Worm (Caenorhabditis elegans) whole organism, young adult: ENCODE results near the gene wrk-1.

Source experiments
- B0019.2 ChIP-seq: fragments of 200-800 bp; sonication (Bioruptor generic); conservative IDR thresholded peaks from 2 replicates; pipeline ENCODE4 v1.3.6; 2022; ENCODE audit warnings: missing genetic modification reagents, missing genetic modification characterization, missing compliant biosample characterization
- B0035.1 ChIP-seq: sonication (generic microtip); optimal IDR thresholded peaks from 2 replicates; lab custom pipeline; 2016; ENCODE audit warnings: missing genetic modification characterization, mild to moderate bottlenecking, missing compliant biosample characterization, missing genotype, missing genetic modification reagents
- B0261.1 ChIP-seq: sonication (generic microtip); optimal IDR thresholded peaks from 2 replicates; lab custom pipeline; 2016; ENCODE audit warnings: mild to moderate bottlenecking, missing genetic modification characterization, moderate library complexity, missing compliant biosample characterization
- D2030.7 ChIP-seq: fragments of 200-800 bp; sonication (Bioruptor generic); IDR thresholded peaks from 2 replicates; pipeline ENCODE4 v1.3.6; 2022; ENCODE audit warnings: missing genetic modification reagents, missing genetic modification characterization, missing compliant biosample characterization
- F39B2.1 ChIP-seq: fragments of 200-800 bp; sonication (Bioruptor generic); IDR thresholded peaks from 2 replicates; pipeline ENCODE4 v1.3.6; 2022; ENCODE audit warnings: missing genetic modification reagents, missing genetic modification characterization, missing compliant biosample characterization
- F57A8.1 ChIP-seq: fragments of 200-800 bp; sonication (Bioruptor generic); optimal IDR thresholded peaks from 2 replicates; lab custom pipeline; 2018; ENCODE audit warnings: mild to moderate bottlenecking, missing genetic modification characterization, moderate library complexity, missing compliant biosample characterization
- K12H6.12 ChIP-seq: fragments of 200-800 bp; sonication (Bioruptor generic); optimal IDR thresholded peaks from 2 replicates; lab custom pipeline; 2018; ENCODE audit warnings: mild to moderate bottlenecking, missing genetic modification characterization, missing compliant biosample characterization
- Y67H2A.10 ChIP-seq: fragments of 200-800 bp; sonication (Bioruptor generic); conservative IDR thresholded peaks from 2 replicates; pipeline ENCODE4 v1.3.6; 2022; ENCODE audit warnings: missing genetic modification reagents, missing genetic modification characterization, missing compliant biosample characterization
- ama-1 ChIP-seq, 3 experiments: fragments of 150-350 bp in 1 of 3; sonication (generic microtip) in 2 of 3; optimal IDR thresholded peaks; 2 replicates each; lab custom pipeline; 2014 to 2018; ENCODE audit warnings: missing biosample characterization in 2 of 3, missing genetic modification characterization in 2 of 3, missing genetic modification reagents in 2 of 3
- atf-7 ChIP-seq: sonication (generic microtip); optimal IDR thresholded peaks from 2 replicates; lab custom pipeline; 2017; ENCODE audit warnings: mild to moderate bottlenecking, missing genetic modification characterization, missing compliant biosample characterization
- athp-1 ChIP-seq: sonication (generic microtip); optimal IDR thresholded peaks from 2 replicates; lab custom pipeline; 2017; ENCODE audit warnings: mild to moderate bottlenecking, missing genetic modification characterization, missing compliant biosample characterization
- attf-5 ChIP-seq: fragments of 200-800 bp; sonication (Bioruptor generic); optimal IDR thresholded peaks from 2 replicates; lab custom pipeline; 2018; ENCODE audit warnings: mild to moderate bottlenecking, missing genetic modification characterization, missing compliant biosample characterization
- attf-6 ChIP-seq: fragments of 200-800 bp; sonication (Bioruptor generic); IDR thresholded peaks from 2 replicates; pipeline ENCODE4 v1.3.6; 2022; ENCODE audit warnings: missing genetic modification reagents, missing genetic modification characterization, missing compliant biosample characterization
- bed-1 ChIP-seq: fragments of 200-800 bp; sonication (Bioruptor generic); IDR thresholded peaks from 2 replicates; pipeline ENCODE4 v1.3.6; 2022; ENCODE audit warnings: missing genetic modification reagents, missing genetic modification characterization, missing compliant biosample characterization
- cebp-1 ChIP-seq, 2 experiments: fragments of 200-800 bp in 1 of 2; sonication (Bioruptor generic) in 1 of 2; sonication (generic microtip) in 1 of 2; IDR thresholded peaks in 1 of 2; optimal IDR thresholded peaks in 1 of 2; 2 replicates each; pipeline versions ENCODE4 v1.3.6 to Lab custom; 2017 to 2022; ENCODE audit warnings: missing compliant biosample characterization in 2 of 2, missing genetic modification characterization in 2 of 2, mild to moderate bottlenecking in 1 of 2, missing genetic modification reagents in 1 of 2, moderate library complexity in 1 of 2
- ceh-40 ChIP-seq: fragments of 200-800 bp; sonication (Bioruptor generic); IDR thresholded peaks from 2 replicates; pipeline ENCODE4 v1.3.6; 2022; ENCODE audit warnings: missing genetic modification characterization, missing compliant biosample characterization
- chd-7 ChIP-seq: sonication (generic microtip); optimal IDR thresholded peaks from 2 replicates; lab custom pipeline; 2016; ENCODE audit warnings: mild to moderate bottlenecking, missing genetic modification characterization, moderate library complexity, missing compliant biosample characterization
- dox-1 ChIP-seq: fragments of 200-800 bp; sonication (Bioruptor generic); IDR thresholded peaks from 2 replicates; pipeline ENCODE4 v1.3.6; 2022; ENCODE audit warnings: missing genetic modification reagents, missing genetic modification characterization, missing compliant biosample characterization
- efl-1 ChIP-seq: fragments of 150-350 bp; optimal IDR thresholded peaks from 2 replicates; lab custom pipeline; 2014; ENCODE audit warnings: missing biosample characterization, missing genetic modification reagents, missing genetic modification characterization
- egl-44 ChIP-seq: fragments of 200-800 bp; sonication (Bioruptor generic); IDR thresholded peaks from 2 replicates; pipeline ENCODE4 v1.3.6; 2022; ENCODE audit warnings: missing genetic modification reagents, missing genetic modification characterization, missing compliant biosample characterization
- ets-4 ChIP-seq: fragments of 200-800 bp; sonication (Bioruptor generic); optimal IDR thresholded peaks from 2 replicates; lab custom pipeline; 2018; ENCODE audit warnings: mild to moderate bottlenecking, missing genetic modification characterization, missing compliant biosample characterization
- hlh-12 ChIP-seq: sonication (generic microtip); optimal IDR thresholded peaks from 2 replicates; lab custom pipeline; 2016; ENCODE audit warnings: missing genetic modification characterization, missing compliant biosample characterization
- hmg-20 ChIP-seq: fragments of 200-800 bp; sonication (Bioruptor generic); IDR thresholded peaks from 2 replicates; pipeline ENCODE4 v1.3.6; 2022; ENCODE audit warnings: missing genetic modification reagents, missing genetic modification characterization, missing compliant biosample characterization
- hsf-1 ChIP-seq: fragments of 200-800 bp; sonication (Bioruptor generic); IDR thresholded peaks from 2 replicates; pipeline ENCODE4 v1.3.6; 2022; ENCODE audit warnings: missing genetic modification reagents, missing genetic modification characterization, missing compliant biosample characterization
- let-526 ChIP-seq: fragments of 200-800 bp; sonication (Bioruptor generic); IDR thresholded peaks from 2 replicates; pipeline ENCODE4 v1.3.6; 2022; ENCODE audit warnings: missing genetic modification reagents, missing genetic modification characterization, missing compliant biosample characterization
- let-607 ChIP-seq, 2 experiments: fragments of 200-800 bp in 1 of 2; sonication (Bioruptor generic) in 1 of 2; sonication (generic microtip) in 1 of 2; optimal IDR thresholded peaks; 2 replicates each; lab custom pipeline; 2016 to 2018; ENCODE audit warnings: mild to moderate bottlenecking in 2 of 2, missing compliant biosample characterization in 2 of 2, missing genetic modification characterization in 2 of 2, moderate library complexity in 2 of 2, missing genotype in 1 of 2
- madf-10 ChIP-seq: sonication (generic microtip); optimal IDR thresholded peaks from 2 replicates; lab custom pipeline; 2016; ENCODE audit warnings: mild to moderate bottlenecking, missing genetic modification characterization, missing compliant biosample characterization
- madf-3 ChIP-seq: fragments of 200-800 bp; sonication (Bioruptor generic); IDR thresholded peaks from 2 replicates; pipeline ENCODE4 v1.3.6; 2022; ENCODE audit warnings: missing genetic modification reagents, missing genetic modification characterization, missing compliant biosample characterization
- mxl-1 ChIP-seq: sonication (generic microtip); optimal IDR thresholded peaks from 2 replicates; lab custom pipeline; 2016; ENCODE audit warnings: missing genetic modification characterization, missing compliant biosample characterization
- nhr-120 ChIP-seq: fragments of 200-800 bp; sonication (Bioruptor generic); IDR thresholded peaks from 2 replicates; pipeline ENCODE4 v1.3.6; 2022; ENCODE audit warnings: missing genetic modification characterization, missing compliant biosample characterization
- nhr-80 ChIP-seq: sonication (generic microtip); optimal IDR thresholded peaks from 2 replicates; lab custom pipeline; 2016; ENCODE audit warnings: missing genetic modification characterization, missing compliant biosample characterization
- sea-2 ChIP-seq: fragments of 200-800 bp; sonication (Bioruptor generic); IDR thresholded peaks from 2 replicates; pipeline ENCODE4 v1.3.6; 2022; ENCODE audit warnings: missing genetic modification characterization, missing compliant biosample characterization
- sptf-2 ChIP-seq: fragments of 200-800 bp; sonication (Bioruptor generic); optimal IDR thresholded peaks from 2 replicates; lab custom pipeline; 2018; ENCODE audit warnings: mild to moderate bottlenecking, missing genetic modification characterization, missing compliant biosample characterization
- tbx-9 ChIP-seq: sonication (generic microtip); optimal IDR thresholded peaks from 2 replicates; lab custom pipeline; 2016; ENCODE audit warnings: borderline replicate concordance, missing genetic modification characterization, inconsistent platforms, missing compliant biosample characterization
- ztf-28 ChIP-seq: fragments of 200-800 bp; sonication (Bioruptor generic); IDR thresholded peaks from 2 replicates; pipeline ENCODE4 v1.3.6; 2022; ENCODE audit warnings: missing genetic modification reagents, missing genetic modification characterization, missing compliant biosample characterization

The wrk-1 gene

DNA sequence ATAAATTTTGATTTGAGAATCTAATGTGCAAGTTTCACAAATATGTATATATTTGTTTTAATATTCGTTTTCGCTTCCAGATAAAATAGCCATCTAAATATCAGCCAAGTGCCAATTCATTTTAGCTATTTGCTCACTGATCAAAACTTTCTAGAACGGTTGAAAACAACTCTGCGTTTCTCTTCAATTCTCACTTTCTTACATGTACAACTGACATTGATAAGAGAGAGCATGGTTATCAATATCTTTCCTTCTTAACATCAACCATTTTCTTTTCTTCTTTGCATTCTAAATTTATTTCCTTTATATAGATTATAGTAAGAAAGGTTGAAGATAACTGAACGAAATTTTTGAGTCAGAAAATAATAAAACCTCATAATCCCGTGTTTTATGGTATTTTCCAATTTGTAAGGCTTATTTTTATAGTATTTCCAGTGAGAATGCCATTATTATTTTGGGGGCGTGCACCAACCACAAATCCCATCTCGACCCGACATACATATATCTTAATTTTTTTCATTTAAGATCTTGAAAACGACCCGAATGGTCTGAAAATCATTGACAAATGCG, 36.0 kb upstream of the wrk-1 start, which contains the start of gene F08F1.3:
TSS of gene F08F1.3 (plus strand) at position 520 of the 570 bp plus-strand sequence.
- TF ChIP-seq nhr-80 (tag; lab: Kevin White, UChicago) (peak; percentile 52), hsf-1 (GFP tag; lab: Robert Waterston, UW) (no peak), cebp-1 (GFP tag; IDR thresholded peaks at IDR 0.05; lab: Robert Waterston, UW) (no peak), cebp-1 (tag; optimal IDR thresholded peaks at IDR 0.05; lab: Kevin White, UChicago) (no peak), B0019.2 (GFP tag; lab: Robert Waterston, UW) (no peak)

- TF ChIP-seq F39B2.1 (GFP tag; lab: Robert Waterston, UW) (no peak), atf-7 (tag; lab: Kevin White, UChicago) (no peak), hmg-20 (GFP tag; lab: Robert Waterston, UW) (no peak), madf-10 (tag; lab: Kevin White, UChicago) (no peak), sptf-2 (GFP tag; lab: Kevin White, UChicago) (no peak), sea-2 (GFP tag; lab: Robert Waterston, UW) (no peak), nhr-120 (GFP tag; lab: Robert Waterston, UW) (no peak), madf-3 (no peak), tbx-9 (no peak), egl-44 (no peak), attf-6 (GFP tag; lab: Robert Waterston, UW) (no peak), mxl-1 (tag; lab: Kevin White, UChicago) (no peak), ztf-28 (no peak)
These were observed 33.8 kb upstream of the wrk-1 start for ce11 chrX:8426160-8426712.

- TF ChIP-seq Y67H2A.10 (GFP tag; lab: Robert Waterston, UW) = no peak
- no peak for TF ChIP-seq tbx-9
- TF ChIP-seq hlh-12 = no peak
- TF ChIP-seq hsf-1 (GFP tag; lab: Robert Waterston, UW) = no peak
- no peak for TF ChIP-seq atf-7 (tag; lab: Kevin White, UChicago)
- no peak for TF ChIP-seq athp-1
- TF ChIP-seq D2030.7 (GFP tag; lab: Robert Waterston, UW) = no peak
- no peak for TF ChIP-seq let-526 (GFP tag; lab: Robert Waterston, UW)
- no peak for TF ChIP-seq ets-4 (GFP tag; lab: Kevin White, UChicago)
- TF ChIP-seq efl-1 (GFP tag; lab: Kevin White, UChicago) = no peak
These were observed 31.9 kb upstream of the wrk-1 start for ce11 chrX:8424286-8424685.

ce11 chrX:8423633-8424032, 31.2 kb upstream of the wrk-1 start, which contains the start of gene tth-1:
TSS of gene tth-1 (minus strand) at chrX:8423733.
- TF ChIP-seq ama-1 (optimal IDR thresholded peaks at IDR 0.05; lab: Kevin White, UChicago) = no peak
- no peak for TF ChIP-seq ama-1 (GFP tag; optimal IDR thresholded peaks at IDR 0.05; lab: Kevin White, UChicago)
- no peak for TF ChIP-seq chd-7
- no peak for TF ChIP-seq let-607 (tag; optimal IDR thresholded peaks at IDR 0.05; lab: Kevin White, UChicago)
- no peak for TF ChIP-seq dox-1 (GFP tag; lab: Robert Waterston, UW)
- no peak for TF ChIP-seq bed-1 (GFP tag; lab: Robert Waterston, UW)
- no peak for TF ChIP-seq B0035.1
- TF ChIP-seq K12H6.12 (tag; lab: Kevin White, UChicago) = no peak
- no peak for TF ChIP-seq ceh-40 (GFP tag; lab: Robert Waterston, UW)
- TF ChIP-seq sea-2 (GFP tag; lab: Robert Waterston, UW) = no peak
- no peak for TF ChIP-seq attf-5 (GFP tag; lab: Kevin White, UChicago)
- TF ChIP-seq F57A8.1 (GFP tag; lab: Kevin White, UChicago) = no peak
- no peak for TF ChIP-seq B0261.1 (tag; lab: Kevin White, UChicago)
